Fruit fly (Drosophila melanogaster) whole organism, embryonic: ENCODE results near the gene CG14300.

ENCODE experiments used
- Abd-B ChIP-seq: fragments of 200-800 bp; sonication (Bioruptor generic); optimal IDR thresholded peaks from 2 replicates; lab custom pipeline; 2018; ENCODE audit warnings: missing biosample characterization, mild to moderate bottlenecking, missing genetic modification characterization, moderate library complexity
- BtbVII ChIP-seq: fragments of 200-800 bp; sonication (Bioruptor generic); optimal IDR thresholded peaks from 3 replicates; lab custom pipeline; 2017; ENCODE audit warnings: missing biosample characterization, mild to moderate bottlenecking, missing genetic modification characterization
- CG10147 ChIP-seq: fragments of 200-800 bp; sonication (Bioruptor generic); optimal IDR thresholded peaks from 2 replicates; lab custom pipeline; 2019; ENCODE audit warnings: missing biosample characterization, mild to moderate bottlenecking, missing genetic modification characterization, moderate library complexity
- CG11398 ChIP-seq: fragments of 200-800 bp; sonication (Bioruptor generic); optimal IDR thresholded peaks from 2 replicates; lab custom pipeline; 2016; ENCODE audit warnings: missing biosample characterization, missing genetic modification characterization
- CG11695 ChIP-seq: fragments of 200-800 bp; sonication (Bioruptor generic); IDR thresholded peaks from 3 replicates; pipeline ENCODE4 v1.3.6; 2022; ENCODE audit warnings: missing biosample characterization, missing genetic modification characterization
- CG11696 ChIP-seq: fragments of 200-800 bp; sonication (Bioruptor generic); IDR thresholded peaks from 2 replicates; pipeline ENCODE4 v1.3.6; 2022; ENCODE audit warnings: missing biosample characterization, missing genetic modification characterization
- CG12219 ChIP-seq: fragments of 200-800 bp; sonication (Bioruptor generic); optimal IDR thresholded peaks from 3 replicates; lab custom pipeline; 2018; ENCODE audit warnings: missing biosample characterization, mild to moderate bottlenecking, missing genetic modification characterization
- CG12236 ChIP-seq: fragments of 200-800 bp; sonication (Bioruptor generic); optimal IDR thresholded peaks from 2 replicates; lab custom pipeline; 2016; ENCODE audit warnings: missing biosample characterization, missing genetic modification characterization
- CG13123 ChIP-seq: fragments of 200-800 bp; sonication (Bioruptor generic); optimal IDR thresholded peaks from 2 replicates; lab custom pipeline; 2016; ENCODE audit warnings: missing biosample characterization, missing genetic modification characterization
- CG14441 ChIP-seq: fragments of 200-800 bp; sonication (Bioruptor generic); IDR thresholded peaks from 2 replicates; pipeline ENCODE4 v1.3.6; 2022; ENCODE audit warnings: missing biosample characterization, missing genetic modification characterization
- CG2199 ChIP-seq: fragments of 200-800 bp; sonication (Bioruptor generic); IDR thresholded peaks from 3 replicates; pipeline ENCODE4 v1.3.6; 2022; ENCODE audit warnings: missing biosample characterization, missing genetic modification characterization
- CG32532 ChIP-seq: fragments of 200-800 bp; sonication (Bioruptor generic); IDR thresholded peaks from 2 replicates; pipeline ENCODE4 v1.3.6; 2022; ENCODE audit warnings: missing biosample characterization, missing genetic modification characterization
- CG34376 ChIP-seq: fragments of 200-800 bp; sonication (Bioruptor generic); optimal IDR thresholded peaks from 2 replicates; lab custom pipeline; 2018; ENCODE audit warnings: missing biosample characterization, mild to moderate bottlenecking, missing genetic modification characterization
- CG3726 ChIP-seq: fragments of 200-800 bp; sonication (Bioruptor generic); IDR thresholded peaks from 3 replicates; pipeline ENCODE4, ENCODE4 v1.3.6; 2022; ENCODE audit warnings: missing biosample characterization, missing genetic modification characterization
- CG4730 ChIP-seq: fragments of 200-800 bp; sonication (Bioruptor generic); IDR thresholded peaks from 2 replicates; pipeline ENCODE4 v1.3.6; 2022; ENCODE audit warnings: missing biosample characterization, missing genetic modification characterization
- CG7357 ChIP-seq: fragments of 200-800 bp; sonication (Bioruptor generic); IDR thresholded peaks from 3 replicates; pipeline ENCODE4 v1.3.6; 2022; ENCODE audit warnings: missing biosample characterization, missing genetic modification characterization
- CG7928 ChIP-seq: fragments of 200-800 bp; sonication (Bioruptor generic); optimal IDR thresholded peaks from 2 replicates; lab custom pipeline; 2017; ENCODE audit warnings: missing biosample characterization, mild to moderate bottlenecking, missing genetic modification characterization
- CG7987 ChIP-seq: fragments of 200-800 bp; sonication (Bioruptor generic); optimal IDR thresholded peaks from 2 replicates; lab custom pipeline; 2018; ENCODE audit warnings: missing biosample characterization, mild to moderate bottlenecking, missing genetic modification characterization, moderate library complexity
- Dad ChIP-seq: fragments of 200-800 bp; sonication (Bioruptor generic); optimal IDR thresholded peaks from 3 replicates; lab custom pipeline; 2016; ENCODE audit warnings: missing biosample characterization, missing genetic modification characterization
- Dip3 ChIP-seq: fragments of 200-800 bp; sonication (Bioruptor generic); optimal IDR thresholded peaks from 3 replicates; lab custom pipeline; 2016; ENCODE audit warnings: missing biosample characterization, missing genetic modification characterization
- E2f1 ChIP-seq: fragments of 200-800 bp; sonication (Bioruptor generic); IDR thresholded peaks from 2 replicates; pipeline ENCODE4 v1.3.6; 2022; ENCODE audit warnings: missing biosample characterization, missing genetic modification characterization
- ERR ChIP-seq: fragments of 200-800 bp; sonication (Bioruptor generic); optimal IDR thresholded peaks from 2 replicates; lab custom pipeline; 2016; ENCODE audit warnings: missing biosample characterization, missing genetic modification characterization
- Eip74EF ChIP-seq, 2 experiments: fragments of 200-800 bp in 1 of 2; fragments of >200 bp in 1 of 2; sonication (Bioruptor generic) in 1 of 2; optimal IDR thresholded peaks; 2 replicates each; lab custom pipeline; 2017 to 2019; ENCODE audit warnings: missing biosample characterization in 2 of 2, missing genetic modification characterization in 2 of 2, mild to moderate bottlenecking in 1 of 2, moderate library complexity in 1 of 2
- Ets97D ChIP-seq: fragments of 200-800 bp; sonication (Bioruptor generic); optimal IDR thresholded peaks from 3 replicates; lab custom pipeline; 2016; ENCODE audit warnings: missing biosample characterization, missing genetic modification characterization
- Hr51 ChIP-seq, 2 experiments: fragments of 200-800 bp; sonication (Bioruptor generic); optimal IDR thresholded peaks; 2 replicates in 1 of 2; 3 replicates in 1 of 2; lab custom pipeline; 2016 to 2018; ENCODE audit warnings: missing biosample characterization in 2 of 2, missing genetic modification characterization in 2 of 2, mild to moderate bottlenecking in 1 of 2, moderate library complexity in 1 of 2
- Lhr ChIP-seq: fragments of 200-800 bp; sonication (Bioruptor generic); optimal IDR thresholded peaks from 3 replicates; lab custom pipeline; 2017; ENCODE audit warnings: mild to moderate bottlenecking, missing biosample characterization, missing genetic modification reagents, missing genetic modification characterization
- Lpt ChIP-seq: fragments of >200 bp; optimal IDR thresholded peaks from 2 replicates; lab custom pipeline; 2018; ENCODE audit warnings: missing biosample characterization, missing genetic modification characterization
- Max ChIP-seq: fragments of 200-800 bp; sonication (Bioruptor generic); optimal IDR thresholded peaks from 2 replicates; lab custom pipeline; 2016; ENCODE audit warnings: missing biosample characterization, mild to moderate bottlenecking, missing genetic modification characterization
- NFAT ChIP-seq: fragments of 200-800 bp; sonication (Bioruptor generic); IDR thresholded peaks from 2 replicates; pipeline ENCODE4 v1.3.6; 2022; ENCODE audit warnings: missing biosample characterization, missing genetic modification characterization
- Nf-YB ChIP-seq: fragments of 200-800 bp; sonication (Bioruptor generic); optimal IDR thresholded peaks from 3 replicates; lab custom pipeline; 2019; ENCODE audit warnings: missing biosample characterization, mild to moderate bottlenecking, missing genetic modification characterization, moderate library complexity
- PHDP ChIP-seq: fragments of 200-800 bp; sonication (Bioruptor generic); optimal IDR thresholded peaks from 3 replicates; lab custom pipeline; 2018; ENCODE audit warnings: missing biosample characterization, mild to moderate bottlenecking, missing genetic modification characterization, moderate library complexity
- Poxn ChIP-seq: fragments of 200-800 bp; sonication (Bioruptor generic); IDR thresholded peaks from 2 replicates; pipeline ENCODE4 v1.3.6; 2022; ENCODE audit warnings: missing biosample characterization, missing genetic modification characterization
- Taf1 ChIP-seq: fragments of 200-800 bp; sonication (Bioruptor generic); IDR thresholded peaks from 2 replicates; pipeline ENCODE4 v1.3.6; 2022; ENCODE audit warnings: missing biosample characterization, missing genetic modification characterization
- Xbp1 ChIP-seq: fragments of 200-800 bp; sonication (Bioruptor generic); optimal IDR thresholded peaks from 3 replicates; lab custom pipeline; 2016; ENCODE audit warnings: missing biosample characterization, mild to moderate bottlenecking, missing genetic modification characterization
- aop ChIP-seq: fragments of 200-800 bp; sonication (Bioruptor generic); IDR thresholded peaks from 2 replicates; pipeline ENCODE4 v1.3.6; 2022; ENCODE audit warnings: missing biosample characterization, missing genetic modification characterization
- bowl ChIP-seq: fragments of 200-800 bp; sonication (Bioruptor generic); IDR thresholded peaks from 2 replicates; pipeline ENCODE4 v1.3.6; 2022; ENCODE audit warnings: missing biosample characterization, missing genetic modification characterization
- corto ChIP-seq: fragments of 200-800 bp; sonication (Bioruptor generic); optimal IDR thresholded peaks from 2 replicates; lab custom pipeline; 2016; ENCODE audit warnings: missing biosample characterization, mild to moderate bottlenecking, missing genetic modification characterization, moderate library complexity
- croc ChIP-seq: fragments of 200-800 bp; sonication (Bioruptor generic); conservative IDR thresholded peaks from 3 replicates; pipeline ENCODE4 v1.3.6; 2022; ENCODE audit warnings: missing biosample characterization, missing genetic modification characterization
- fd102C ChIP-seq: fragments of 200-800 bp; sonication (Bioruptor generic); optimal IDR thresholded peaks from 2 replicates; lab custom pipeline; 2018; ENCODE audit warnings: missing biosample characterization, mild to moderate bottlenecking, missing genetic modification characterization, moderate library complexity
- gcm2 ChIP-seq: fragments of 200-800 bp; sonication (Bioruptor generic); optimal IDR thresholded peaks from 2 replicates; lab custom pipeline; 2016; ENCODE audit warnings: missing biosample characterization, missing genetic modification characterization
- her ChIP-seq: fragments of 200-800 bp; sonication (Bioruptor generic); optimal IDR thresholded peaks from 2 replicates; lab custom pipeline; 2016; ENCODE audit warnings: missing biosample characterization, missing genetic modification characterization
- hkb ChIP-seq, 2 experiments: fragments of 200-800 bp in 1 of 2; fragments of >200 bp in 1 of 2; sonication (Bioruptor generic) in 1 of 2; IDR thresholded peaks in 1 of 2; optimal IDR thresholded peaks in 1 of 2; 2 replicates each; pipeline versions ENCODE4 v1.3.6 to Lab custom; 2017 to 2022; ENCODE audit warnings: missing biosample characterization in 1 of 2, missing genetic modification characterization in 1 of 2
- nau ChIP-seq: fragments of 200-800 bp; sonication (Bioruptor generic); optimal IDR thresholded peaks from 3 replicates; lab custom pipeline; 2017; ENCODE audit warnings: missing biosample characterization, mild to moderate bottlenecking, missing genetic modification characterization, missing genetic modification reagents
- onecut ChIP-seq: fragments of 200-800 bp; sonication (Bioruptor generic); IDR thresholded peaks from 2 replicates; pipeline ENCODE4 v1.3.6; 2022; ENCODE audit warnings: missing biosample characterization, missing genetic modification characterization
- pfk ChIP-seq: fragments of 200-800 bp; sonication (Bioruptor generic); optimal IDR thresholded peaks from 2 replicates; lab custom pipeline; 2018; ENCODE audit warnings: missing biosample characterization, mild to moderate bottlenecking, missing genetic modification characterization, moderate library complexity
- shn ChIP-seq: fragments of 200-800 bp; sonication (Bioruptor generic); optimal IDR thresholded peaks from 3 replicates; lab custom pipeline; 2016; ENCODE audit warnings: missing biosample characterization, missing genetic modification characterization
- sqz ChIP-seq: fragments of 200-800 bp; sonication (Bioruptor generic); optimal IDR thresholded peaks from 3 replicates; lab custom pipeline; 2018; ENCODE audit warnings: missing biosample characterization, mild to moderate bottlenecking, missing genetic modification characterization
- ssp ChIP-seq: fragments of 200-800 bp; sonication (Bioruptor generic); IDR thresholded peaks from 2 replicates; pipeline ENCODE4 v1.3.6; 2022; ENCODE audit warnings: missing biosample characterization, missing genetic modification characterization
- tap ChIP-seq: fragments of 200-800 bp; optimal IDR thresholded peaks from 3 replicates; lab custom pipeline; 2019; ENCODE audit warnings: missing biosample characterization, mild to moderate bottlenecking, missing genetic modification characterization, moderate library complexity
- twi ChIP-seq: fragments of 200-800 bp; optimal IDR thresholded peaks from 2 replicates; lab custom pipeline; 2019; ENCODE audit warnings: missing biosample characterization, mild to moderate bottlenecking, missing genetic modification characterization, moderate library complexity
- vfl ChIP-seq: fragments of 200-800 bp; sonication (Bioruptor generic); optimal IDR thresholded peaks from 2 replicates; lab custom pipeline; 2016; ENCODE audit warnings: missing biosample characterization, missing genetic modification characterization
- wor ChIP-seq: fragments of 200-800 bp; sonication (Bioruptor generic); IDR thresholded peaks from 2 replicates; pipeline ENCODE4 v1.3.6; 2022; ENCODE audit warnings: missing biosample characterization, missing genetic modification characterization

Gene CG14300

DNA sequence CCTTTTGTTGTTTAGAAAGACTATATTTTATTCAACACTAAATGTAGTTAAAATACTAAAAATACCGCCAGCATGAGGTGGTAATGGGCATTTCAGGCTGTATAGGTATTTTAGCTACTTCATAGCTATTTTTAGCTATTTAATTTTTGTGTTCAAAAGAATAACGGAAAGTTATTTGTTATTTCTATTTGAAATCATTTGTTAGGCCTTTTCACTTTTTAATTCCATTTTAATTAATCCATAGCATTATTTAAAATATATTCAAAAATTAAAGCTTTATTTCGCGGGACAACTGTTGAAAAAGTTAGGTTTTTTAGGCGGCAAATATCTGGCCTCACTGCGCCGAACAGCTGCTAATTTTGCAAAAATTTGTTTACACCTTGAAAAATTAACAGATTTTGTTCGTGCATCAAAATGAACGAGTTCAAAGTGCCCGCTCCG is 16.0 kb downstream of the CG14300 start, which contains the start of the genes dind and CG7706 (continued):
- TF ChIP-seq nau (GFP tag; lab: Kevin White, UChicago), result no peak
- TF ChIP-seq aop (GFP tag; lab: Robert Waterston, UW), result no peak
- TF ChIP-seq CG32532, result no peak
- TF ChIP-seq CG7987 (GFP tag; lab: Kevin White, UChicago), result no peak
- TF ChIP-seq twi (tag; lab: Kevin White, UChicago), result no peak
- no peak for TF ChIP-seq her
- TF ChIP-seq hkb (optimal IDR thresholded peaks at IDR 0.05; lab: Kevin White, UChicago), result no peak
- TF ChIP-seq hkb (GFP tag; IDR thresholded peaks at IDR 0.05; lab: Robert Waterston, UW), result no peak
- TF ChIP-seq Dad (GFP tag; lab: Kevin White, UChicago), result no peak
- TF ChIP-seq CG11398 (GFP tag; lab: Kevin White, UChicago), result no peak
- peak; percentile 0 for TF ChIP-seq Dip3 (GFP tag; lab: Kevin White, UChicago)
- no peak for TF ChIP-seq shn (GFP tag; lab: Kevin White, UChicago)
- TF ChIP-seq wor, result no peak
- no peak for TF ChIP-seq gcm2 (GFP tag; lab: Kevin White, UChicago)
- TF ChIP-seq CG7928, result no peak
- peak; percentile 27 for TF ChIP-seq Xbp1 (GFP tag; lab: Kevin White, UChicago)
- no peak for TF ChIP-seq croc (GFP tag; lab: Robert Waterston, UW)
- no peak for TF ChIP-seq CG3726 (GFP tag; lab: Robert Waterston, UW)
- TF ChIP-seq fd102C (GFP tag; lab: Kevin White, UChicago), result no peak
- TF ChIP-seq sqz, result no peak
- no peak for TF ChIP-seq NFAT (GFP tag; lab: Robert Waterston, UW)
- no peak for TF ChIP-seq vfl (GFP tag; lab: Kevin White, UChicago)
- no peak for TF ChIP-seq E2f1
- no peak for TF ChIP-seq corto (GFP tag; lab: Kevin White, UChicago)
- TF ChIP-seq CG14441 (GFP tag; lab: Robert Waterston, UW), result no peak
- peak; percentile 23 for TF ChIP-seq Max (GFP tag; lab: Kevin White, UChicago)
- TF ChIP-seq ssp (GFP tag; lab: Robert Waterston, UW), result peak; percentile 86
- TF ChIP-seq onecut (GFP tag; lab: Robert Waterston, UW), result no peak
- no peak for TF ChIP-seq CG10147 (GFP tag; lab: Kevin White, UChicago)
- no peak for TF ChIP-seq Eip74EF (GFP tag; optimal IDR thresholded peaks at IDR 0.05; lab: Kevin White, UChicago)
- TF ChIP-seq CG12236 (GFP tag; lab: Kevin White, UChicago), result no peak
- no peak for TF ChIP-seq Taf1 (GFP tag; lab: Robert Waterston, UW)
- no peak for TF ChIP-seq Nf-YB (GFP tag; lab: Kevin White, UChicago)
- TF ChIP-seq ERR, result no peak
- TF ChIP-seq PHDP (tag; lab: Kevin White, UChicago), result no peak
- TF ChIP-seq CG34376 (GFP tag; lab: Kevin White, UChicago), result no peak
- TF ChIP-seq Poxn (GFP tag; lab: Robert Waterston, UW), result no peak
- peak; percentile 40; the same call in 1 of the 3 replicates for TF ChIP-seq CG7357 (GFP tag; lab: Robert Waterston, UW)
- TF ChIP-seq CG11695 (GFP tag; lab: Robert Waterston, UW), result no peak
- TF ChIP-seq bowl (GFP tag; lab: Robert Waterston, UW), result no peak
- no peak for TF ChIP-seq Lpt
- no peak for TF ChIP-seq Hr51 (GFP tag; optimal IDR thresholded peaks at IDR 0.05; lab: Kevin White, UChicago)
- no peak for TF ChIP-seq CG2199 (GFP tag; lab: Robert Waterston, UW)
- TF ChIP-seq pfk (GFP tag; lab: Kevin White, UChicago), result no peak
- no peak for TF ChIP-seq CG12219 (GFP tag; lab: Kevin White, UChicago)
- no peak for TF ChIP-seq CG11696 (GFP tag; lab: Robert Waterston, UW)
- no peak for TF ChIP-seq CG4730 (GFP tag; lab: Robert Waterston, UW)
- no peak for TF ChIP-seq Lhr
- TF ChIP-seq BtbVII, result no peak
- TF ChIP-seq tap (tag; lab: Kevin White, UChicago), result no peak
- TF ChIP-seq Ets97D (GFP tag; lab: Kevin White, UChicago), result no peak
- TF ChIP-seq Abd-B (GFP tag; lab: Kevin White, UChicago), result peak; percentile 7
- no peak for TF ChIP-seq CG13123 (GFP tag; lab: Kevin White, UChicago)
